Fruit fly (Drosophila melanogaster): ENCODE results near the gene Aduk.
A peak's percentile ranks its signal among the peaks of the same experiment; 100 is the strongest.

The Aduk gene

DNA sequence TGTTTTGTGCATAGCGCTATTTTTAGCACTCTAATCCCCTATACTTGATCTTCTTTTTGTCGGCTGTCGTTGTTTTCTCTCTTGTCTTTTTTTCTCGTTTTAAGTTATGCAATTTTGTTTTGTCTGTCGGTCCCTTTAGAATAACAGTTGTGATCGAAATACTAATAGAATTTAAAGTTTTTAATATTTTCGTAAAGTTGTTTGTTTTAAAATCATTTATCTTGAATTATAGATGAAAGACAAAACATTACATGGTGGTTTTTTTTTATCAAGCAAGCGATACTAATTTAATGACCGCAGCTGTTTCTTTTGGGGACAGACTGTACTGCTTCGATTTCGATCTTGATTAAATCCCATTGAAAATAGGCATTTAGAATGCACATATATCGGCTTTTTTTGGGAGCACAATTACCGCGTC lies 10.3 kb upstream of the Aduk start (continued):
- TF ChIP-seq NK7.1 (GFP tag; optimal IDR thresholded peaks at IDR 0.05) (peak; percentile 5), CG1529 (GFP tag; optimal IDR thresholded peaks at IDR 0.05) (peak; percentile 10), schlank (tag; optimal IDR thresholded peaks at IDR 0.05) (no peak), seq (GFP tag; IDR thresholded peaks at IDR 0.05) (no peak), CG7357 (GFP tag; IDR thresholded peaks at IDR 0.05) (no peak), Myb (GFP tag; optimal IDR thresholded peaks at IDR 0.05) (no peak), trh (GFP tag; optimal IDR thresholded peaks at IDR 0.05) (no peak), CG15601 (tag; optimal IDR thresholded peaks at IDR 0.05) (no peak), phol (tag; optimal IDR thresholded peaks at IDR 0.05) (peak; percentile 45), Atf-2 (GFP tag; optimal IDR thresholded peaks at IDR 0.05) (no peak), CG12104 (GFP tag; optimal IDR thresholded peaks at IDR 0.05) (peak; percentile 35), klu (GFP tag; IDR thresholded peaks at IDR 0.05) (no peak), CG10543 (GFP tag; optimal IDR thresholded peaks at IDR 0.05) (peak; percentile 1), kni (GFP tag; optimal IDR thresholded peaks at IDR 0.05) (no peak), MBD-R2 (GFP tag; IDR thresholded peaks at IDR 0.05) (no peak), TFAM (GFP tag; optimal IDR thresholded peaks at IDR 0.05) (no peak), Tbp (GFP tag; optimal IDR thresholded peaks at IDR 0.05) (no peak), so (GFP tag; IDR thresholded peaks at IDR 0.05) (no peak), zen2 (GFP tag; IDR thresholded peaks at IDR 0.05; ENCODE audit: partially characterized antibody) (no peak), salm (tag; optimal IDR thresholded peaks at IDR 0.05) (no peak), CG9215 (GFP tag; IDR thresholded peaks at IDR 0.05) (no peak), Lhr (GFP tag; optimal IDR thresholded peaks at IDR 0.05) (no peak), CG30403 (GFP tag; optimal IDR thresholded peaks at IDR 0.05) (peak; percentile 40), BEAF-32 (GFP tag; optimal IDR thresholded peaks at IDR 0.05) (no peak), tgo (GFP tag; IDR thresholded peaks at IDR 0.05) (peak; percentile 36; the same call in 1 of the 3 replicates), Atf3 (GFP tag; optimal IDR thresholded peaks at IDR 0.05) (no peak), NfI (GFP tag; optimal IDR thresholded peaks at IDR 0.05) (peak; percentile 37), CG2678 (tag; optimal IDR thresholded peaks at IDR 0.05) (peak; percentile 71), PHDP (tag; optimal IDR thresholded peaks at IDR 0.05) (peak; percentile 57), Rfx (GFP tag; IDR thresholded peaks at IDR 0.05) (0 out of 2 replicates have a peak, but pooled peaks have one; percentile 22), CG33557 (GFP tag; optimal IDR thresholded peaks at IDR 0.05) (no peak), Hand (GFP tag; optimal IDR thresholded peaks at IDR 0.05) (no peak), CG3407 (GFP tag; optimal IDR thresholded peaks at IDR 0.05) (no peak), ssp (GFP tag; IDR thresholded peaks at IDR 0.05) (no peak), CG11695 (GFP tag; IDR thresholded peaks at IDR 0.05) (peak; percentile 71; the same call in 2 of the 3 replicates), CG31388 (GFP tag; optimal IDR thresholded peaks at IDR 0.05) (no peak), HmgZ (tag; optimal IDR thresholded peaks at IDR 0.05) (no peak), pros (GFP tag; optimal IDR thresholded peaks at IDR 0.05) (no peak), Aef1 (GFP tag; IDR thresholded peaks at IDR 0.05) (peak; percentile 36; the same call in 1 of the 3 replicates), CG15269 (tag; optimal IDR thresholded peaks at IDR 0.05) (peak; percentile 72), ftz-f1 (GFP tag; optimal IDR thresholded peaks at IDR 0.05) (no peak), ewg (GFP tag; optimal IDR thresholded peaks at IDR 0.05) (peak; percentile 29), bsh (GFP tag; optimal IDR thresholded peaks at IDR 0.05) (peak in 1 of 2 experiments; percentile 51), BtbVII (GFP tag; optimal IDR thresholded peaks at IDR 0.05) (no peak), Dfd (GFP tag; optimal IDR thresholded peaks at IDR 0.05) (no peak), CG8478 (optimal IDR thresholded peaks at IDR 0.05) (no peak), pan (optimal IDR thresholded peaks at IDR 0.05) (no peak), pan (GFP tag; optimal IDR thresholded peaks at IDR 0.05 in 1 of 2, IDR thresholded peaks at IDR 0.05 in 1 of 2) (peak in 1 of 2 experiments; percentile 48), CG13424 (tag; optimal IDR thresholded peaks at IDR 0.05) (peak; percentile 58), CG31441 (GFP tag; IDR thresholded peaks at IDR 0.05) (peak; percentile 55), Bgb (GFP tag; IDR thresholded peaks at IDR 0.05; ENCODE audit: partially characterized antibody) (no peak), dan (GFP tag; IDR thresholded peaks at IDR 0.05) (no peak)

Data from whole organism, embryonic.